Worm (Caenorhabditis elegans) whole organism, mixed stage, embryonic: Measurements from ENCODE around the gene rpt-4.

Source experiments
- drap-1 ChIP-seq: fragments of 200-800 bp; sonication (Bioruptor generic); optimal IDR thresholded peaks from 3 replicates; lab custom pipeline; 2018; ENCODE audit warnings: mild to moderate bottlenecking, missing genetic modification characterization, missing compliant biosample characterization
- mep-1 ChIP-seq: fragments of 150-350 bp; optimal IDR thresholded peaks from 2 replicates; lab custom pipeline; 2017; ENCODE audit warnings: missing biosample characterization, missing genetic modification reagents, missing genetic modification characterization, inconsistent platforms
- nhr-237 ChIP-seq: fragments of 150-350 bp; optimal IDR thresholded peaks from 2 replicates; lab custom pipeline; 2014; ENCODE audit warnings: missing biosample characterization, missing genetic modification characterization
- sptf-1 ChIP-seq: sonication (generic microtip); optimal IDR thresholded peaks from 2 replicates; lab custom pipeline; 2017; ENCODE audit warnings: mild to moderate bottlenecking, missing genetic modification characterization, moderate library complexity, missing compliant biosample characterization

ce11 chrII:73329-73728 lies 27.3 kb upstream of the rpt-4 start:
- TF ChIP-seq drap-1 (no peak), mep-1 (tag; lab: Kevin White, UChicago) (no peak), nhr-237 (no peak), sptf-1 (tag; lab: Kevin White, UChicago) (no peak)
